Worm (Caenorhabditis elegans): ENCODE measurements around the gene F20D6.12.

Gene F20D6.12

DNA sequence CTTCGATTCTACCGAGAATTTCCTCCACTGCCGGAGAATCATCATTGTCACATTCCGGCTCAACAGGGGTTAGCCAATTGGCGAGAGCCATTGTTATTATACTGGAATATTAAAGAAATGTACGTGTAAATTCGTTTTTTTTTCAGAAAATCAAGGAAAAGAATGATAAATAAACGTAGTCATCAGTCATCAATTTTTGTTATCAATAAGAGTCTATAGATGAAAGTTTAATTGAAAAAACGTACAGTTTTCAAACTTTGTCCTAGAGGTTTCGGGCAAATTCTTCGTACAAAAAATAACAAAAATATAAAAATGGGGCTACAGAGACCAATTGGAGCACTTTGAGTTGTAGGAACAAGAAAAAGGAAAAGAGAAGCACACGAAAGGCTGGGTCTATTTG lies 9.1 kb upstream of the F20D6.12 start, which contains the start of gene F20D6.11:
F20D6.11 (minus strand) TSS at position 101 of the 400 bp plus-strand sequence.
- no peak for TF ChIP-seq nhr-25 (tag; optimal IDR thresholded peaks at IDR 0.05)
- TF ChIP-seq mdl-1 (tag; optimal IDR thresholded peaks at IDR 0.05): no peak
- TF ChIP-seq snpc-4 (tag; optimal IDR thresholded peaks at IDR 0.05): no peak

DNA sequence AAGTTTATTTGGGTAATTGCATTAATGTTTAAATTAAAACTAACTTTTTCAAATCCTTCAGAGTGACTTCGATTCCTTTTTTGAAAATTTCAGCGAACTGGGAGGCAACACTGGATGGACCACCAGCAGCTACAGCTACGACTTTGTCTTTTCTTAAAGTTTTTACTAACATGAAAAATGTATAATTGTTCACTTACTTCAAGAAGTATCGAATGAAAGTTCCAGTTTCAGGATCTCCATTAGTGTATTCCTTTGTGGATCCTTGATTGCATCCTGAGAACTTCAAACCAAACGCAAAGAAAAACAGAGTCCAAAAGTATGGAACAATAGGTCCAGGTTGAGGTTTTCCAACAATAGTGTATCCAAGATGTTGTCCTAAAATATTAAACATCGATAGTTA lies 7.1 kb upstream of the F20D6.12 start:
- no peak for TF ChIP-seq unc-55 (GFP tag; optimal IDR thresholded peaks at IDR 0.05)
- no peak for TF ChIP-seq ZK546.5 (tag; optimal IDR thresholded peaks at IDR 0.05)
- no peak for TF ChIP-seq nhr-25 (tag; optimal IDR thresholded peaks at IDR 0.05)
- TF ChIP-seq mab-5 (tag; optimal IDR thresholded peaks at IDR 0.05): no peak

DNA sequence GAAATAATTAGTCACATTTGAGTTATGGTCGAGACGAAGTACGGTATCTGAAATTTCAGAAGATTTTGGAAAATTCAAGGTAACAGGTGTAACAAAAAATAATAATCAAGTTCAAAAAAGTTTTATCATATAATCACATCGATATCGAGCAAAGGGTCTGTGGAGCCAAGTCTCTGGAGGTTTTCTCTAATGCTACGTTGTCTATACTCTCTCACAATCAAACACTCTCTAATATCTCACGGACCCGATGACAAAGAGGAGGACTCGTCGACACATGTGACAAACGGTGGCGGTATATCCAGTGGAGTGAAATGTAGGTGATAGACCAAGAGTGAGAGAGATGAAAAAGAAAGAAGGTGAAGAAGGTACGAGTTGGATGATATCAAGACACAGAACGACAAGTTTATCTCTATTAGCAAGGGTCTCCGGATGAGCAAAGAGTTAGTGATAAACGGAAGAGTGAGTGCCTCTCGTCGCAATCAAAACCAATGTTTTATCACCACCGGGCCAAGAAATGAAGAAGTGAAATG lies 6.0 kb upstream of the F20D6.12 start, which contains the start of gene F20D6.10:
F20D6.10 (minus strand) TSS at position 51 of the 530 bp plus-strand sequence.
- TF ChIP-seq elt-1 (tag; optimal IDR thresholded peaks at IDR 0.05) (no peak), unc-62 (GFP tag; optimal IDR thresholded peaks at IDR 0.05) (no peak), lsy-2 (tag; optimal IDR thresholded peaks at IDR 0.05) (peak in 1 of 2 experiments; percentile 27), nhr-129 (tag; optimal IDR thresholded peaks at IDR 0.05) (peak; percentile 56), Y55F3AM.14 (GFP tag; optimal IDR thresholded peaks at IDR 0.05) (no peak), zag-1 (tag; optimal IDR thresholded peaks at IDR 0.05) (no peak), F13H6.1 (tag; optimal IDR thresholded peaks at IDR 0.05) (peak; percentile 54), sma-9 (GFP tag; optimal IDR thresholded peaks at IDR 0.05) (peak; percentile 30), sma-9 (tag; optimal IDR thresholded peaks at IDR 0.05) (no peak), ztf-4 (tag; optimal IDR thresholded peaks at IDR 0.05) (no peak)

DNA sequence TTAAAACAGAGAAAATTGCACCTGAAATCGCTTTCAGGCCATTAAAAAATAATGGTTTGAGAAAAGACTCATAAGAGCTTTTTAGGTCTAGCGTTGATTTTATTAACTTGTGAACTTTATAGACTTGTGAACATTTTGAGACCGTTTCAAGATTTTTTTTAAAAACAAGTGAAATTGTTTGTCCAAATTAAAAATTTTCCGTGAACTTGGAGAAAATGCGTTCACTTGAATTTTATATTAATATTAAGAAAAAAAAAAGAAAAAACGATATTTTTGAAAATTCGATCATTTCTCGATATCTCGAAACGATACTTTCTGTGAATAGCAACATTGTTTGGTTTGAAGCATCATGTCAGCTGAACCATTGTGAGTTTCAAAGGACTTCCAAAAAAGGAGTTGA lies 514 bp upstream of the F20D6.12 start, which contains the start of gene F20D6.1:
F20D6.1 (plus strand) TSS at position 301 of the 400 bp plus-strand sequence.
- TF ChIP-seq mab-5 (tag; optimal IDR thresholded peaks at IDR 0.05): no peak
- TF ChIP-seq lin-39 (tag; optimal IDR thresholded peaks at IDR 0.05): no peak

DNA sequence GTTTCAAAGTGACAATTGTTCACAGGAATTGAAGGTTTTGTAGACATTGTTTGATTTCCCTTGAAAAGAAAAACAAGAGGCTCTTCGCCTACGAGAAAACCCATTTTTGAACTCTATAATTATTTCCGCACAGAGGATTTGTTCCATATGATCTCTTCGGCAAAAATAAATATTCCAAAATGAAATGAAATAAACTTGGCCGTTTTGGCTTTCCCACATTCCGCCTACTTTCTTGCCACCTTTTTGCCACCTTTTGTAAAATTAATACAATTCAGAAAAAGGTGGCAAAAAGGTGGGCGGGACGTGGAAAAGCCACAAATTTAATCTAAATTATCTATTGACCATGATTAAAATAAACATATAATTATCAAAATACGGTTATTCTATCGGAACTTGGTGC lies 1.5 kb downstream of the F20D6.12 start, which contains the start of gene F20D6.15:
F20D6.15 (minus strand) TSS at position 47 of the 400 bp plus-strand sequence.
- TF ChIP-seq nhr-10 (tag; optimal IDR thresholded peaks at IDR 0.05): no peak
- no peak for TF ChIP-seq aly-2 (tag; optimal IDR thresholded peaks at IDR 0.05)
- TF ChIP-seq unc-39 (tag; optimal IDR thresholded peaks at IDR 0.05): no peak
- no peak for TF ChIP-seq nhr-6 (tag; optimal IDR thresholded peaks at IDR 0.05)

DNA sequence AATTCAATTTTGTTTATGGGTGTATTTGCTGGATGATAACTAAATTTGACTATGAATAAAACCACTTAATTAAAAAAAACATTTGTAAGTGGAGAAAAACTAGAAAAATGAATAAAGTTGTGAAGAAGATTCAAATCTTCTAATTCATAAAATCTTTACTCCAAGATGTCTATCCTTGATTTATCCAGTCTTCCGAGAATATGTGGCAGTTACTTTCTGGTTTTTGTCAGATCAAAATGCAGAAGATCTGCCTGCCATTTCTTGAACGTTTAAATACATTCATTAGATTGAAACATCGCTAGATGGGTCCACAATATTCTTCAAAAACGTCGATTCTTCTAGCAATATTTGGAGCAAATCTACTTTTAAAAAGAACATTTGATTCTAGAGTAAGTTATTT lies 4.2 kb downstream of the F20D6.12 start, which contains the start of gene F20D6.2:
F20D6.2 (plus strand) TSS at position 301 of the 400 bp plus-strand sequence.
- TF ChIP-seq sma-3 (GFP tag; optimal IDR thresholded peaks at IDR 0.05) (no peak), elt-3 (tag; optimal IDR thresholded peaks at IDR 0.05) (no peak), ceh-16 (tag; optimal IDR thresholded peaks at IDR 0.05) (no peak), F13H6.1 (tag; optimal IDR thresholded peaks at IDR 0.05) (no peak)

DNA sequence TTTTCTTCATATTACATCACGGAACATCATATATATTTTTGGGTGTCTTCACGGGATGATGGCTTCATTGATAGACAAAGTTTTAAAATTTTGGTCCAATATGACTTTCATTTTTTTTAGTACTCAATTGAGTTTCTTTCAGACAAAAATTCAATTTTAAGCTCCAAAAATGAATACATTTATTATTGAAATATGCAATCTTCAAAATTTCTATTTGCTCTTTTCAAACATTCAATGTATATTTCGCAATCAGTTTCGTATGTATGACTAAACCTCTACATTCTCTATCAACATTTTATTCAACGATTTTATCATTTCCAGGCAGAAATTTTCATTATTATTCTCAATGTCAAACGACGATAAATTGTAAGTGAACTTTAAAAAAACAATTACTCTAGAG lies 6.5 kb downstream of the F20D6.12 start, which contains the start of gene srp-8:
srp-8 (plus strand) TSS at position 301 of the 400 bp plus-strand sequence.
- TF ChIP-seq aly-2 (tag; optimal IDR thresholded peaks at IDR 0.05) (no peak), snpc-4 (tag; optimal IDR thresholded peaks at IDR 0.05) (no peak), alr-1 (tag; optimal IDR thresholded peaks at IDR 0.05) (no peak), sem-4 (tag; optimal IDR thresholded peaks at IDR 0.05) (no peak), ztf-1 (GFP tag; conservative IDR thresholded peaks at IDR 0.05) (no peak), nhr-6 (tag; optimal IDR thresholded peaks at IDR 0.05) (no peak), F13H6.1 (tag; optimal IDR thresholded peaks at IDR 0.05) (no peak), unc-39 (tag; optimal IDR thresholded peaks at IDR 0.05) (no peak), peb-1 (tag; optimal IDR thresholded peaks at IDR 0.05) (no peak), dmd-4 (tag; optimal IDR thresholded peaks at IDR 0.05) (no peak), C34F6.9 (tag; optimal IDR thresholded peaks at IDR 0.05) (no peak), ama-1 (optimal IDR thresholded peaks at IDR 0.05) (no peak), ztf-4 (tag; optimal IDR thresholded peaks at IDR 0.05) (no peak), gmeb-1 (tag; optimal IDR thresholded peaks at IDR 0.05) (no peak), blmp-1 (tag; optimal IDR thresholded peaks at IDR 0.05; ENCODE audit: insufficient read depth) (no peak), nhr-23 (tag; optimal IDR thresholded peaks at IDR 0.05) (no peak), elt-1 (tag; optimal IDR thresholded peaks at IDR 0.05) (no peak), ZK546.5 (tag; optimal IDR thresholded peaks at IDR 0.05) (no peak), unc-62 (GFP tag; optimal IDR thresholded peaks at IDR 0.05) (no peak), egl-27 (tag; optimal IDR thresholded peaks at IDR 0.05) (no peak)
